Worm (Caenorhabditis elegans) whole organism, early embryonic: Measurements from ENCODE around the gene M110.7.

Source experiments
- B0310.2 ChIP-seq: sonication (generic microtip); optimal IDR thresholded peaks from 2 replicates; lab custom pipeline; 2016; ENCODE audit warnings: mild to moderate bottlenecking, missing genetic modification characterization, missing compliant biosample characterization
- F13C5.2 ChIP-seq: sonication (generic microtip); optimal IDR thresholded peaks from 2 replicates; lab custom pipeline; 2017; ENCODE audit warnings: mild to moderate bottlenecking, missing genetic modification characterization, inconsistent platforms, missing compliant biosample characterization
- aly-1 ChIP-seq: sonication (generic microtip); optimal IDR thresholded peaks from 2 replicates; lab custom pipeline; 2016; ENCODE audit warnings: missing genetic modification characterization, missing compliant biosample characterization
- ama-1 ChIP-seq: fragments of 150-350 bp; optimal IDR thresholded peaks from 2 replicates; lab custom pipeline; 2014
- ceh-13 ChIP-seq: fragments of 200-800 bp; sonication (Bioruptor generic); optimal IDR thresholded peaks from 2 replicates; lab custom pipeline; 2018; ENCODE audit warnings: mild to moderate bottlenecking, missing genetic modification characterization, missing compliant biosample characterization
- ceh-36 ChIP-seq: sonication (generic microtip); optimal IDR thresholded peaks from 2 replicates; lab custom pipeline; 2016; ENCODE audit warnings: missing genetic modification characterization, inconsistent platforms, missing compliant biosample characterization
- ets-7 ChIP-seq: sonication (generic microtip); optimal IDR thresholded peaks from 2 replicates; lab custom pipeline; 2016; ENCODE audit warnings: missing genotype, missing genetic modification characterization, missing compliant biosample characterization
- flt-1 ChIP-seq: fragments of 200-800 bp; sonication (Bioruptor generic); IDR thresholded peaks from 2 replicates; pipeline ENCODE4 v1.3.6; 2022; ENCODE audit warnings: missing genetic modification characterization, missing compliant biosample characterization
- hmbx-1 ChIP-seq: sonication (generic microtip); optimal IDR thresholded peaks from 2 replicates; lab custom pipeline; 2016; ENCODE audit warnings: mild to moderate bottlenecking, missing genetic modification characterization, missing compliant biosample characterization
- hmg-4 ChIP-seq: fragments of 200-800 bp; sonication (Bioruptor generic); optimal IDR thresholded peaks from 2 replicates; lab custom pipeline; 2018; ENCODE audit warnings: mild to moderate bottlenecking, missing genetic modification characterization, missing compliant biosample characterization
- hnd-1 ChIP-seq: sonication (generic microtip); optimal IDR thresholded peaks from 2 replicates; lab custom pipeline; 2016; ENCODE audit warnings: missing genetic modification characterization, missing compliant biosample characterization
- pes-1 ChIP-seq: fragments of 200-800 bp; sonication (Bioruptor generic); IDR thresholded peaks from 2 replicates; pipeline ENCODE4 v1.3.6; 2022; ENCODE audit warnings: missing genetic modification reagents, missing genetic modification characterization, missing compliant biosample characterization
- scrt-1 ChIP-seq: fragments of 200-800 bp; sonication (Bioruptor generic); IDR thresholded peaks from 2 replicates; pipeline ENCODE4 v1.3.6; 2022; ENCODE audit warnings: missing genetic modification characterization, missing compliant biosample characterization
- sea-1 ChIP-seq: fragments of 200-800 bp; sonication (Bioruptor generic); conservative IDR thresholded peaks from 2 replicates; pipeline ENCODE4 v1.3.6; 2022; ENCODE audit warnings: missing genetic modification characterization, missing compliant biosample characterization
- tbx-11 ChIP-seq: fragments of 200-800 bp; sonication (Bioruptor generic); IDR thresholded peaks from 2 replicates; pipeline ENCODE4 v1.3.6; 2022; ENCODE audit warnings: missing genetic modification characterization, missing compliant biosample characterization
- tbx-37 ChIP-seq: fragments of 200-800 bp; sonication (Bioruptor generic); conservative IDR thresholded peaks from 2 replicates; pipeline ENCODE4 v1.3.6; 2022; ENCODE audit warnings: missing genetic modification reagents, missing genetic modification characterization, missing compliant biosample characterization
- tra-4 ChIP-seq: sonication (generic microtip); optimal IDR thresholded peaks from 2 replicates; lab custom pipeline; 2017; ENCODE audit warnings: missing genetic modification characterization, missing compliant biosample characterization

M110.7 gene

DNA sequence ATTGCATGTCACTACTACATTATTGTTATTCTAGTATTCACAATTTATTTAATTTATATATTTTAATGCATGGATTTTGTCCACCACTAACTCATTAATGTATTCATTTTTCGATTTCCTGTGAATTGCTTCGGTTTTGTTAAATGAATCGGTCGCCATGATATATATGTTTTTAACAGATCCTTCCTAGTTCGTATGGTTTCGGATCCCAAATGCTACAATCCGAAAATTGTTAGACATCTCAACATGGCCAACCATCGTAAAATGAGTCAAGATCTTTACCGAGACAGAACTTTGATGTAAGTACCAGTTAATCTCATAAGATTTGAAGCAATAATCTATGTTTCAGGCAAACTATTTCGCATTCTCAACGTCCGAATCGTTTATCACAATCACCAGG lies 40.5 kb downstream of the M110.7 start:
- TF ChIP-seq hmbx-1 (tag; lab: Kevin White, UChicago) (no peak), sea-1 (no peak), flt-1 (GFP tag; lab: Robert Waterston, UW) (no peak), pes-1 (GFP tag; lab: Robert Waterston, UW) (no peak), ceh-13 (GFP tag; lab: Kevin White, UChicago) (no peak), aly-1 (tag; lab: Kevin White, UChicago) (no peak)

ce11 chrII:8276057-8276456 lies 43.5 kb downstream of the M110.7 start, which contains the start of the genes gei-14 and slc-25A32:
Gene gei-14, minus strand, starts transcription at chrII:8276231.
Gene slc-25A32, plus strand, starts transcription at chrII:8276298.
- TF ChIP-seq tra-4, result no peak
- no peak for TF ChIP-seq hmbx-1 (tag; lab: Kevin White, UChicago)
- TF ChIP-seq hnd-1 (tag; lab: Kevin White, UChicago), result no peak
- TF ChIP-seq pes-1 (GFP tag; lab: Robert Waterston, UW), result no peak

ce11 chrII:8278415-8278814 lies 45.8 kb downstream of the M110.7 start, which contains the start of the genes mrpl-10 and clec-142:
Gene mrpl-10, minus strand, starts transcription at chrII:8278515.
Gene clec-142, plus strand, starts transcription at chrII:8278678.
- TF ChIP-seq flt-1 (GFP tag; lab: Robert Waterston, UW) (no peak), pes-1 (GFP tag; lab: Robert Waterston, UW) (no peak), scrt-1 (no peak), ceh-36 (tag; lab: Kevin White, UChicago) (no peak), ceh-13 (GFP tag; lab: Kevin White, UChicago) (no peak), aly-1 (tag; lab: Kevin White, UChicago) (no peak), tbx-37 (no peak), sea-1 (no peak), hnd-1 (tag; lab: Kevin White, UChicago) (no peak), ets-7 (tag; lab: Kevin White, UChicago) (no peak), tbx-11 (GFP tag; lab: Robert Waterston, UW) (no peak), ama-1 (no peak), hmbx-1 (tag; lab: Kevin White, UChicago) (no peak), hmg-4 (no peak), tra-4 (no peak), B0310.2 (tag; lab: Kevin White, UChicago) (no peak)

DNA sequence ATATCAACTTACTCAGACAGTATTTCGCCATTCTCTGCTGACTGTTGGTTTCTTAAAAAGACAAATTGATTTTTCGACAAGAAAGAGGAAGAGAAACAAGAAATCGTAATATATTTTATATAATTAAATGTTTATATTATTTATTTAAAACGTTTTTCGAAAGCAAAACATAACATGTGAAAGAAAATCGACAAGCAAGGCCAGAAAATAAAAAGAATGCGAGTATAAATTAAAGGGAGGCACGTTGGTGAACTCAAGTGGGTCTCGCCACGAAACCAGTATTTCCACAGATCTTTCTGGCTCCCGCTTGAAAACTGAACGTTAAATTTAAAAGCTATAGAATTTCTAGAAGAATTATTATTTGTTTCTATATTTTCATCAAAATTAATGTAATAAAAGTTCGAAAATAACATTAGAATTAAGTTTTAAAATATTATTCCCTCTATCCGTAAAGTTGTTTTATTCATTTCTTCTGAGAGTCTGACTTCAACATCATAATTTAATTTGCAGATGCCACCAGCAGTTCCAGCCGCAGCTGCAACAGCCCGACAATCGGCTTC lies 50.6 kb downstream of the M110.7 start, which contains the start of the genes nst-1 and cct-4:
Gene nst-1 (minus strand): TSS at position 51 of the 560 bp plus-strand sequence.
Gene cct-4 (plus strand): TSS at position 510 of the 560 bp plus-strand sequence.
- TF ChIP-seq F13C5.2 (tag; lab: Kevin White, UChicago) (no peak), hnd-1 (tag; lab: Kevin White, UChicago) (no peak), pes-1 (GFP tag; lab: Robert Waterston, UW) (no peak), aly-1 (tag; lab: Kevin White, UChicago) (no peak), ceh-13 (GFP tag; lab: Kevin White, UChicago) (no peak), tbx-37 (no peak), ceh-36 (tag; lab: Kevin White, UChicago) (no peak)
